Fruit fly (Drosophila melanogaster): ENCODE results near the gene U2af38.

The U2af38 gene

DNA sequence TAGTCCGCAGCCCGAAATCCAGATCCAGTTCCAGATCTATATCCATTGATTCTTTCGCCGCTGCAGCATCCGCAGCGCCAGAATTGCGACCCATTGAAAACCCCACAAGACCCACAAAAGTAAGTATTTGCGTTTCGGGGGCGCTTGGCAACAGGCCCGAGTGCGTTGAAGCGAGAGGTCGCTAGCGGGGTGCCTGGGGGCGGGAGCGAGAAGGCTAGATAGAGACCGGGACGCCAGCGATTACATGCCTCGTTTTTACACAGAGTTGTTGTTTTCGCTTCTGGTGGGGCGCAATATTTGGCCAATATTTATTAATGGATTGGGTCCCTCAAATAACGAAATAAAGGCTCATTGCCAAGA is 3.8 kb upstream of the U2af38 start (continued):
- no peak for TF ChIP-seq twi (tag; optimal IDR thresholded peaks at IDR 0.05)
- no peak for TF ChIP-seq abd-A (tag; optimal IDR thresholded peaks at IDR 0.05)
- no peak for TF ChIP-seq CG13424 (tag; optimal IDR thresholded peaks at IDR 0.05)
- TF ChIP-seq MTF-1 (GFP tag; optimal IDR thresholded peaks at IDR 0.05; ENCODE audit: borderline replicate concordance): peak; percentile 13
- no peak for TF ChIP-seq en (GFP tag; optimal IDR thresholded peaks at IDR 0.05)
- TF ChIP-seq CG17612 (GFP tag; IDR thresholded peaks at IDR 0.05): no peak
- no peak for TF ChIP-seq Lim3 (GFP tag; IDR thresholded peaks at IDR 0.05)
- TF ChIP-seq CG2129 (GFP tag; IDR thresholded peaks at IDR 0.05; ENCODE audit: partially characterized antibody): no peak
- no peak for TF ChIP-seq CG1529 (GFP tag; optimal IDR thresholded peaks at IDR 0.05)
- TF ChIP-seq CG10274 (GFP tag; optimal IDR thresholded peaks at IDR 0.05): no peak
- no peak for TF ChIP-seq CG17359 (tag; optimal IDR thresholded peaks at IDR 0.05)
- peak; percentile 63 for TF ChIP-seq CG10543 (GFP tag; optimal IDR thresholded peaks at IDR 0.05)
- TF ChIP-seq CG8388 (GFP tag; optimal IDR thresholded peaks at IDR 0.05): no peak
- TF ChIP-seq Pdp1 (GFP tag; optimal IDR thresholded peaks at IDR 0.05): peak in 1 of 2 experiments; percentile 33
- TF ChIP-seq CG32532 (GFP tag; IDR thresholded peaks at IDR 0.05): no peak
- TF ChIP-seq az2 (GFP tag; optimal IDR thresholded peaks at IDR 0.05): no peak
- no peak for TF ChIP-seq CG8281 (tag; optimal IDR thresholded peaks at IDR 0.05)
- no peak for TF ChIP-seq CG4282 (GFP tag; optimal IDR thresholded peaks at IDR 0.05)
- TF ChIP-seq CG8765 (GFP tag; IDR thresholded peaks at IDR 0.05): no peak
- no peak for TF ChIP-seq CG9609 (GFP tag; optimal IDR thresholded peaks at IDR 0.05)
- no peak for TF ChIP-seq maf-S (GFP tag; optimal IDR thresholded peaks at IDR 0.05)
- no peak for TF ChIP-seq bigmax (GFP tag; optimal IDR thresholded peaks at IDR 0.05)
- TF ChIP-seq crol (GFP tag; IDR thresholded peaks at IDR 0.05): 0 out of 2 replicates have a peak, but pooled peaks have one; percentile 52
- no peak for TF ChIP-seq amos (GFP tag; IDR thresholded peaks at IDR 0.05; ENCODE audit: partially characterized antibody)
- peak; percentile 65 for TF ChIP-seq CG13894 (tag; optimal IDR thresholded peaks at IDR 0.05)
- no peak for TF ChIP-seq wdn (GFP tag; IDR thresholded peaks at IDR 0.05)
- TF ChIP-seq H2.0 (GFP tag; IDR thresholded peaks at IDR 0.05): no peak
- TF ChIP-seq Deaf1 (tag; optimal IDR thresholded peaks at IDR 0.05): peak; percentile 79
- TF ChIP-seq vnd (GFP tag; IDR thresholded peaks at IDR 0.05; ENCODE audit: partially characterized antibody): no peak
- TF ChIP-seq Gsc (GFP tag; IDR thresholded peaks at IDR 0.05): no peak
- no peak for TF ChIP-seq otp (GFP tag; IDR thresholded peaks at IDR 0.05)
- peak; percentile 1 for TF ChIP-seq exex (tag; optimal IDR thresholded peaks at IDR 0.05)
- no peak for TF ChIP-seq Ets97D (GFP tag; optimal IDR thresholded peaks at IDR 0.05)
- TF ChIP-seq ab (GFP tag; optimal IDR thresholded peaks at IDR 0.05): no peak
- no peak for TF ChIP-seq CG16813 (GFP tag; IDR thresholded peaks at IDR 0.05; ENCODE audit: partially characterized antibody)
- TF ChIP-seq CG10462 (GFP tag; optimal IDR thresholded peaks at IDR 0.05): no peak
- no peak for TF ChIP-seq CG18764 (GFP tag; optimal IDR thresholded peaks at IDR 0.05)
- no peak for TF ChIP-seq CG12299 (tag; optimal IDR thresholded peaks at IDR 0.05)
- TF ChIP-seq ase (GFP tag; IDR thresholded peaks at IDR 0.05): no peak
- TF ChIP-seq pnt (GFP tag; optimal IDR thresholded peaks at IDR 0.05): no peak
- TF ChIP-seq NfI (GFP tag; optimal IDR thresholded peaks at IDR 0.05): no peak
- TF ChIP-seq Abd-B (GFP tag; optimal IDR thresholded peaks at IDR 0.05): no peak
- TF ChIP-seq tna (GFP tag; IDR thresholded peaks at IDR 0.05; ENCODE audit: partially characterized antibody): no peak
- TF ChIP-seq Hr3 (GFP tag; optimal IDR thresholded peaks at IDR 0.05): no peak
- TF ChIP-seq tap (tag; optimal IDR thresholded peaks at IDR 0.05): no peak
- peak; percentile 81 for TF ChIP-seq sug (tag; optimal IDR thresholded peaks at IDR 0.05)
- no peak for TF ChIP-seq Fer3 (tag; optimal IDR thresholded peaks at IDR 0.05)
- no peak for TF ChIP-seq Myb (GFP tag; optimal IDR thresholded peaks at IDR 0.05)
- TF ChIP-seq CG14710 (tag; optimal IDR thresholded peaks at IDR 0.05): no peak
- no peak; the same call in 1 of the 2 replicates for TF ChIP-seq Adf1 (GFP tag; IDR thresholded peaks at IDR 0.05)
- no peak for TF ChIP-seq Tbp (GFP tag; optimal IDR thresholded peaks at IDR 0.05)
- TF ChIP-seq jing (GFP tag; optimal IDR thresholded peaks at IDR 0.05): no peak
